Worm (Caenorhabditis elegans) whole organism, L1 larva: ENCODE results near the gene T25E4.2.
A peak's percentile ranks its signal among the peaks of the same experiment; 100 is the strongest.

ENCODE experiments used
- C04F5.9 ChIP-seq: sonication (generic microtip); optimal IDR thresholded peaks from 2 replicates; lab custom pipeline; 2016; ENCODE audit warnings: missing genetic modification characterization, missing compliant biosample characterization
- C34B4.2 ChIP-seq: sonication (generic microtip); optimal IDR thresholded peaks from 2 replicates; lab custom pipeline; 2017; ENCODE audit warnings: mild to moderate bottlenecking, missing genetic modification characterization, missing compliant biosample characterization
- Y116A8C.19 ChIP-seq: sonication (generic microtip); optimal IDR thresholded peaks from 2 replicates; lab custom pipeline; 2016; ENCODE audit warnings: missing compliant biosample characterization, missing genetic modification characterization, borderline replicate concordance
- aha-1 ChIP-seq: fragments of 150-350 bp; optimal IDR thresholded peaks from 2 replicates; lab custom pipeline; 2014; ENCODE audit warnings: missing biosample characterization, missing genetic modification characterization
- alr-1 ChIP-seq: fragments of 200-800 bp; sonication (Bioruptor generic); optimal IDR thresholded peaks from 2 replicates; lab custom pipeline; 2018; ENCODE audit warnings: borderline replicate concordance, mild to moderate bottlenecking, missing genetic modification characterization, missing compliant biosample characterization
- aly-2 ChIP-seq: fragments of 150-350 bp; optimal IDR thresholded peaks from 2 replicates; lab custom pipeline; 2014; ENCODE audit warnings: missing biosample characterization, missing genetic modification characterization
- blmp-1 ChIP-seq: fragments of 150-350 bp; optimal IDR thresholded peaks from 2 replicates; lab custom pipeline; 2014; ENCODE audit warnings: missing biosample characterization, missing genetic modification characterization
- ceh-63 ChIP-seq: fragments of 200-800 bp; sonication (Bioruptor generic); optimal IDR thresholded peaks from 2 replicates; lab custom pipeline; 2018; ENCODE audit warnings: mild to moderate bottlenecking, missing genetic modification characterization, missing compliant biosample characterization
- ceh-82 ChIP-seq, 3 experiments: fragments of 150-350 bp in 1 of 3; sonication (generic microtip) in 2 of 3; optimal IDR thresholded peaks; 2 replicates each; lab custom pipeline; 2014 to 2017; ENCODE audit warnings: missing biosample characterization in 3 of 3, missing genetic modification characterization in 3 of 3
- ces-1 ChIP-seq: fragments of 150-350 bp; optimal IDR thresholded peaks from 2 replicates; lab custom pipeline; 2014; ENCODE audit warnings: missing biosample characterization, missing genetic modification reagents, missing genetic modification characterization
- dpl-1 ChIP-seq, 3 experiments: fragments of 150-350 bp in 2 of 3; sonication (generic microtip) in 1 of 3; optimal IDR thresholded peaks; 2 replicates each; lab custom pipeline; 2014 to 2017; ENCODE audit warnings: missing biosample characterization in 3 of 3, missing genetic modification characterization in 3 of 3, missing genetic modification reagents in 3 of 3
- efl-1 ChIP-seq, 4 experiments: fragments of 150-350 bp; optimal IDR thresholded peaks in 3 of 4; peaks in 1 of 4; 1 replicate in 1 of 4; 2 replicates in 3 of 4; lab custom pipeline; 2014; ENCODE audit warnings: missing biosample characterization in 2 of 4, missing genetic modification characterization in 2 of 4, missing genetic modification reagents in 2 of 4
- egl-13 ChIP-seq: sonication (generic microtip); optimal IDR thresholded peaks from 2 replicates; lab custom pipeline; 2016; ENCODE audit warnings: missing genotype, missing genetic modification reagents, missing genetic modification characterization, missing compliant biosample characterization
- elt-2 ChIP-seq: sonication (generic microtip); optimal IDR thresholded peaks from 2 replicates; lab custom pipeline; 2016; ENCODE audit warnings: missing genetic modification characterization, mild to moderate bottlenecking, inconsistent platforms, missing compliant biosample characterization, missing genetic modification reagents
- elt-3 ChIP-seq, 6 experiments: fragments of 150-350 bp in 1 of 6; sonication (generic microtip); optimal IDR thresholded peaks; 2 replicates each; lab custom pipeline; 2017 to 2018; ENCODE audit warnings: missing biosample characterization in 6 of 6, missing genetic modification characterization in 6 of 6, inconsistent platforms in 1 of 6
- fkh-10 ChIP-seq: sonication (generic microtip); optimal IDR thresholded peaks from 2 replicates; lab custom pipeline; 2017; ENCODE audit warnings: missing biosample characterization, missing genetic modification reagents, missing genetic modification characterization
- fkh-8 ChIP-seq: sonication (generic microtip); optimal IDR thresholded peaks from 2 replicates; lab custom pipeline; 2016; ENCODE audit warnings: mild to moderate bottlenecking, missing genetic modification characterization, missing compliant biosample characterization
- hlh-17 ChIP-seq: fragments of 200-800 bp; sonication (Bioruptor generic); optimal IDR thresholded peaks from 2 replicates; lab custom pipeline; 2018; ENCODE audit warnings: missing genetic modification characterization, mild to moderate bottlenecking, missing compliant biosample characterization, moderate library complexity, borderline replicate concordance
- hlh-4 ChIP-seq: sonication (generic microtip); optimal IDR thresholded peaks from 2 replicates; lab custom pipeline; 2016; ENCODE audit warnings: mild to moderate bottlenecking, missing genetic modification characterization, missing compliant biosample characterization
- hpl-2 ChIP-seq: fragments of 150-350 bp; optimal IDR thresholded peaks from 2 replicates; lab custom pipeline; 2014; ENCODE audit warnings: missing biosample characterization, missing genetic modification reagents, missing genetic modification characterization
- lin-13 ChIP-seq: fragments of 150-350 bp; optimal IDR thresholded peaks from 2 replicates; lab custom pipeline; 2014; ENCODE audit warnings: missing biosample characterization, missing genetic modification reagents, missing genetic modification characterization
- lin-14 ChIP-seq: fragments of 200-800 bp; sonication (Bioruptor generic); optimal IDR thresholded peaks from 2 replicates; lab custom pipeline; 2018; ENCODE audit warnings: mild to moderate bottlenecking, missing genetic modification characterization, moderate library complexity, missing compliant biosample characterization
- lin-15B ChIP-seq: fragments of 150-350 bp; sonication (generic microtip); optimal IDR thresholded peaks from 3 replicates; lab custom pipeline; 2014; ENCODE audit warnings: missing biosample characterization, missing genetic modification characterization
- lin-39 ChIP-seq: fragments of 150-350 bp; optimal IDR thresholded peaks from 2 replicates; lab custom pipeline; 2014; ENCODE audit warnings: missing biosample characterization, missing genetic modification reagents, missing genetic modification characterization
- lir-3 ChIP-seq: sonication (generic microtip); optimal IDR thresholded peaks from 2 replicates; lab custom pipeline; 2016; ENCODE audit warnings: mild to moderate bottlenecking, missing genetic modification characterization, moderate library complexity, missing compliant biosample characterization; ENCODE audit not compliant: poor library complexity
- lsy-2 ChIP-seq, 2 experiments: fragments of 150-350 bp; optimal IDR thresholded peaks; 2 replicates each; lab custom pipeline; 2014; ENCODE audit warnings: missing biosample characterization in 2 of 2, missing genetic modification characterization in 2 of 2
- mab-9 ChIP-seq: fragments of 200-800 bp; sonication (Bioruptor generic); IDR thresholded peaks from 2 replicates; pipeline ENCODE4 v1.3.6; 2022; ENCODE audit warnings: missing genetic modification reagents, missing genetic modification characterization, missing compliant biosample characterization
- mdl-1 ChIP-seq, 2 experiments: fragments of 150-350 bp; optimal IDR thresholded peaks; 2 replicates each; lab custom pipeline; 2014 to 2017; ENCODE audit warnings: missing biosample characterization in 2 of 2, missing genetic modification characterization in 2 of 2, inconsistent platforms in 1 of 2
- mef-2 ChIP-seq: fragments of 150-350 bp; optimal IDR thresholded peaks from 2 replicates; lab custom pipeline; 2014; ENCODE audit warnings: missing biosample characterization, missing genetic modification characterization
- nhr-12 ChIP-seq: sonication (generic microtip); optimal IDR thresholded peaks from 2 replicates; lab custom pipeline; 2017; ENCODE audit warnings: missing biosample characterization, missing genetic modification characterization
- nhr-19 ChIP-seq: fragments of 200-800 bp; sonication (Bioruptor generic); conservative IDR thresholded peaks from 2 replicates; pipeline ENCODE4 v1.3.6; 2022; ENCODE audit warnings: missing genetic modification characterization, missing compliant biosample characterization
- nhr-20 ChIP-seq: sonication (generic microtip); optimal IDR thresholded peaks from 2 replicates; lab custom pipeline; 2016; ENCODE audit warnings: mild to moderate bottlenecking, missing genetic modification characterization, missing compliant biosample characterization
- nhr-28 ChIP-seq: fragments of 150-350 bp; optimal IDR thresholded peaks from 2 replicates; lab custom pipeline; 2014; ENCODE audit warnings: missing biosample characterization, missing genetic modification characterization
- nhr-47 ChIP-seq: sonication (generic microtip); optimal IDR thresholded peaks from 2 replicates; lab custom pipeline; 2016; ENCODE audit warnings: mild to moderate bottlenecking, missing genetic modification characterization, moderate library complexity, missing compliant biosample characterization
- nhr-71 ChIP-seq: sonication (generic microtip); optimal IDR thresholded peaks from 2 replicates; lab custom pipeline; 2016; ENCODE audit warnings: mild to moderate bottlenecking, missing genetic modification characterization, moderate library complexity, missing compliant biosample characterization
- nhr-77 ChIP-seq: fragments of 150-350 bp; optimal IDR thresholded peaks from 2 replicates; lab custom pipeline; 2014; ENCODE audit warnings: missing biosample characterization, missing genetic modification characterization
- nhr-84 ChIP-seq: sonication (generic microtip); optimal IDR thresholded peaks from 2 replicates; lab custom pipeline; 2017; ENCODE audit warnings: missing biosample characterization, missing genetic modification characterization
- nhr-85 ChIP-seq: sonication (generic microtip); peaks from one replicate; lab custom pipeline; 2016; ENCODE audit warnings: missing genetic modification characterization, inconsistent platforms, missing compliant biosample characterization
- nhr-90 ChIP-seq: sonication (generic microtip); optimal IDR thresholded peaks from 2 replicates; lab custom pipeline; 2016; ENCODE audit warnings: mild to moderate bottlenecking, missing genetic modification characterization, missing compliant biosample characterization; ENCODE audit not compliant: poor library complexity
- pqm-1 ChIP-seq: sonication (generic microtip); optimal IDR thresholded peaks from 3 replicates; lab custom pipeline; 2017; ENCODE audit warnings: missing biosample characterization, missing genetic modification characterization
- sox-4 ChIP-seq: sonication (generic microtip); optimal IDR thresholded peaks from 2 replicates; lab custom pipeline; 2016; ENCODE audit warnings: missing genetic modification characterization, missing compliant biosample characterization
- sptf-1 ChIP-seq: fragments of 150-350 bp; optimal IDR thresholded peaks from 2 replicates; lab custom pipeline; 2014; ENCODE audit warnings: missing biosample characterization, missing genetic modification characterization
- swsn-7 ChIP-seq: sonication (generic microtip); optimal IDR thresholded peaks from 2 replicates; lab custom pipeline; 2016; ENCODE audit warnings: missing genetic modification characterization, missing compliant biosample characterization
- unc-130 ChIP-seq: fragments of 150-350 bp; optimal IDR thresholded peaks from 2 replicates; lab custom pipeline; 2017; ENCODE audit warnings: missing biosample characterization, missing genetic modification characterization, inconsistent platforms
- unc-30 ChIP-seq: sonication (generic microtip); optimal IDR thresholded peaks from 2 replicates; lab custom pipeline; 2017; ENCODE audit warnings: missing biosample characterization, missing genetic modification characterization
- unc-86 ChIP-seq: sonication (generic microtip); optimal IDR thresholded peaks from 2 replicates; lab custom pipeline; 2016; ENCODE audit warnings: missing genetic modification characterization, missing compliant biosample characterization
- unc-98 ChIP-seq: fragments of 200-800 bp; sonication (Bioruptor generic); IDR thresholded peaks from 2 replicates; pipeline ENCODE4 v1.3.6; 2022; ENCODE audit warnings: missing genetic modification characterization, missing compliant biosample characterization
- vab-15 ChIP-seq: sonication (generic microtip); optimal IDR thresholded peaks from 2 replicates; lab custom pipeline; 2017; ENCODE audit warnings: missing genotype, mild to moderate bottlenecking, missing genetic modification characterization, missing compliant biosample characterization
- xbp-1 ChIP-seq: sonication (generic microtip); optimal IDR thresholded peaks from 2 replicates; lab custom pipeline; 2016; ENCODE audit warnings: missing genetic modification characterization, missing compliant biosample characterization
- ztf-11 ChIP-seq, 2 experiments: sonication (generic microtip); optimal IDR thresholded peaks; 2 replicates each; lab custom pipeline; 2016 to 2017; ENCODE audit warnings: missing genetic modification characterization in 2 of 2, missing biosample characterization in 1 of 2, missing compliant biosample characterization in 1 of 2

Gene T25E4.2

DNA sequence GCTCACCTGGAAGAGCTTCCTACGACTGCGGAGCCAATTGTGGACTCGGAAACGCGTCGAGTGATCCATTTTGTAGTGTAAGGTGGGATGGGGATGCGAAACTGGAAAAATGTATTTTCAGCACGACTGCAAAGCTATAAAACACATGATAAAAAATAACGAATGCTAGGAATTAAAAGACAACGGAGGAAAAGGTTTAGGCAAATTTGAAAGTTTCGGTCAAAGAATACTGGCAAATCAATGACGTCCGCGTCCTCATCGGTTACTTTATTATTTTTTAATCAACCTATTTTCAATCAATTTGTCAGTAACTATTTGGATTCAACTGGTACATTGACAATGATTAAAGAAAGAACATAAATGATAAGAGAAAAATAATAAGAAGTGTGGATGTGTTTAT is 25.5 kb upstream of the T25E4.2 start, which contains the start of gene C17G10.7:
TSS of gene C17G10.7 (minus strand) at position 101 of the 400 bp plus-strand sequence.
- TF ChIP-seq unc-130 (tag; lab: Kevin White, UChicago) = no peak
- no peak for TF ChIP-seq unc-86
- no peak for TF ChIP-seq lir-3 (tag; lab: Kevin White, UChicago)
- TF ChIP-seq nhr-12 = no peak
- no peak for TF ChIP-seq fkh-10 (GFP tag; lab: Kevin White, UChicago)

- peak in 2 of 3 experiments; percentile 1 to 4 for TF ChIP-seq ceh-82 (tag; optimal IDR thresholded peaks at IDR 0.05; lab: Kevin White, UChicago)
- no peak for TF ChIP-seq lin-15B
- no peak for TF ChIP-seq nhr-28 (tag; lab: Kevin White, UChicago)
- TF ChIP-seq lin-14 (GFP tag; lab: Kevin White, UChicago) = peak; percentile 93
- no peak for TF ChIP-seq mef-2
- TF ChIP-seq Y116A8C.19 (tag; lab: Kevin White, UChicago) = no peak
- no peak for TF ChIP-seq vab-15 (tag; lab: Kevin White, UChicago)
- TF ChIP-seq alr-1 (tag; lab: Kevin White, UChicago) = no peak
- TF ChIP-seq elt-3 (tag; optimal IDR thresholded peaks at IDR 0.05; lab: Kevin White, UChicago) = peak; percentile 76 to 99 (median 89)
- peak; percentile 72 for TF ChIP-seq nhr-90 (tag; lab: Kevin White, UChicago)
- no peak for TF ChIP-seq sox-4 (tag; lab: Kevin White, UChicago)
- TF ChIP-seq nhr-19 = peak; percentile 65
- TF ChIP-seq aly-2 = no peak
- no peak for TF ChIP-seq ceh-63 (GFP tag; lab: Kevin White, UChicago)
- TF ChIP-seq dpl-1 (GFP tag; optimal IDR thresholded peaks at IDR 0.05; lab: Kevin White, UChicago) = peak in 2 of 3 experiments; percentile 5 to 30
- peak; percentile 31 to 72 for TF ChIP-seq lsy-2 (tag; optimal IDR thresholded peaks at IDR 0.05; lab: Kevin White, UChicago)
- no peak for TF ChIP-seq pqm-1 (tag; lab: Kevin White, UChicago)
- no peak for TF ChIP-seq fkh-8 (tag; lab: Kevin White, UChicago)
- TF ChIP-seq ztf-11 (tag; optimal IDR thresholded peaks at IDR 0.05; lab: Kevin White, UChicago) = no peak
- peak; percentile 88 for TF ChIP-seq elt-2 (tag; lab: Kevin White, UChicago)
- TF ChIP-seq hlh-4 = no peak
- no peak for TF ChIP-seq swsn-7 (tag; lab: Kevin White, UChicago)
- no peak for TF ChIP-seq hpl-2 (GFP tag; lab: Kevin White, UChicago)
- TF ChIP-seq nhr-85 (tag; lab: Kevin White, UChicago) = peak; percentile 100
- no peak for TF ChIP-seq mab-9 (GFP tag; lab: Robert Waterston, UW)
- TF ChIP-seq nhr-77 (tag; lab: Kevin White, UChicago) = no peak
- TF ChIP-seq mdl-1 (tag; optimal IDR thresholded peaks at IDR 0.05; lab: Kevin White, UChicago) = peak in 1 of 2 experiments; percentile 20
- no peak for TF ChIP-seq unc-30 (tag; lab: Kevin White, UChicago)
- TF ChIP-seq lin-13 = peak; percentile 3
- no peak for TF ChIP-seq aha-1
- TF ChIP-seq lin-39 (tag; lab: Kevin White, UChicago) = no peak
- TF ChIP-seq sptf-1 = no peak
- no peak for TF ChIP-seq hlh-17 (GFP tag; lab: Kevin White, UChicago)
- peak; percentile 13 for TF ChIP-seq xbp-1 (tag; lab: Kevin White, UChicago)
- no peak for TF ChIP-seq C04F5.9 (tag; lab: Kevin White, UChicago)
- no peak for TF ChIP-seq unc-130 (tag; lab: Kevin White, UChicago)
- peak; percentile 87 for TF ChIP-seq nhr-71 (tag; lab: Kevin White, UChicago)
- no peak for TF ChIP-seq unc-98
- peak; percentile 93 for TF ChIP-seq nhr-20 (tag; lab: Kevin White, UChicago)
- no peak for TF ChIP-seq egl-13 (tag; lab: Kevin White, UChicago)
- TF ChIP-seq nhr-47 = peak; percentile 55
- TF ChIP-seq ces-1 (GFP tag; lab: Kevin White, UChicago) = no peak
- TF ChIP-seq efl-1 (optimal IDR thresholded peaks at IDR 0.05; lab: Kevin White, UChicago) = peak; percentile 11 to 38
- no peak for TF ChIP-seq efl-1 (GFP tag; optimal IDR thresholded peaks at IDR 0.05 in 1 of 2; lab: Kevin White, UChicago)
- no peak for TF ChIP-seq nhr-84 (tag; lab: Kevin White, UChicago)
- TF ChIP-seq C34B4.2 (tag; lab: Kevin White, UChicago) = no peak
- TF ChIP-seq blmp-1 (tag; lab: Kevin White, UChicago) = peak; percentile 93
Measured at ce11 chrII:5605538-5605945, 23.3 kb upstream of the T25E4.2 start.
